Fruit fly (Drosophila melanogaster): Measurements from ENCODE around the gene Ubc6.

Gene Ubc6

dm6 chr3R:4984688-4985087 lies 32.2 kb upstream of the Ubc6 start:
- TF ChIP-seq h (optimal IDR thresholded peaks at IDR 0.05) (no peak), ttk (optimal IDR thresholded peaks at IDR 0.05) (no peak), Myc (optimal IDR thresholded peaks at IDR 0.05) (no peak), insv (optimal IDR thresholded peaks at IDR 0.05) (no peak), psq (optimal IDR thresholded peaks at IDR 0.05) (no peak), Sin3A (optimal IDR thresholded peaks at IDR 0.05) (no peak)

DNA sequence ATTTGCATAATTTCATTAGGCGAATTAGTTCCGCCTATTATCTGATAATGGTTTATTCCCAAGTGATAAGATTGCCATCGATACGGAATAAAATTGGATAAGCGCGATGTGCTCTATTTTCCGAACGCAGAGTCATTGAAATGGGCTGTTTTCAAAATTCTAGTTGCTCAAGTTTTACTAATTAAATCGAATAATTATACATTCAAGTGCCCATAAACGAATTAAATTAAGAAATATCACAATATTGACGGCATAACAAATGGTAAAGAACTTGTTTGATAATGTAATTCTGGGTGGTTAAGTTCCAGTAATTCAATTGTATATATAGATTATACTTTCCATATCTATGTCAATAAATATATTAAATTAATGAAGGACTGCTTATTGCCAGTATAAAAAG lies 31.6 kb upstream of the Ubc6 start, which contains the start of gene CG14662:
TSS of gene CG14662 (minus strand) at position 101 of the 400 bp plus-strand sequence.
- TF ChIP-seq Sin3A (optimal IDR thresholded peaks at IDR 0.05) (no peak), Myc (optimal IDR thresholded peaks at IDR 0.05) (no peak), ttk (optimal IDR thresholded peaks at IDR 0.05) (no peak), h (optimal IDR thresholded peaks at IDR 0.05) (no peak), psq (optimal IDR thresholded peaks at IDR 0.05) (no peak), insv (optimal IDR thresholded peaks at IDR 0.05) (no peak)

- TF ChIP-seq Myc (optimal IDR thresholded peaks at IDR 0.05) = no peak
- no peak for TF ChIP-seq psq (optimal IDR thresholded peaks at IDR 0.05)
- TF ChIP-seq ttk (optimal IDR thresholded peaks at IDR 0.05) = no peak
- no peak for TF ChIP-seq h (optimal IDR thresholded peaks at IDR 0.05)
- TF ChIP-seq insv (optimal IDR thresholded peaks at IDR 0.05) = no peak
- TF ChIP-seq Sin3A (optimal IDR thresholded peaks at IDR 0.05) = no peak
Measured at dm6 chr3R:4981076-4981593, 28.7 kb upstream of the Ubc6 start.

DNA sequence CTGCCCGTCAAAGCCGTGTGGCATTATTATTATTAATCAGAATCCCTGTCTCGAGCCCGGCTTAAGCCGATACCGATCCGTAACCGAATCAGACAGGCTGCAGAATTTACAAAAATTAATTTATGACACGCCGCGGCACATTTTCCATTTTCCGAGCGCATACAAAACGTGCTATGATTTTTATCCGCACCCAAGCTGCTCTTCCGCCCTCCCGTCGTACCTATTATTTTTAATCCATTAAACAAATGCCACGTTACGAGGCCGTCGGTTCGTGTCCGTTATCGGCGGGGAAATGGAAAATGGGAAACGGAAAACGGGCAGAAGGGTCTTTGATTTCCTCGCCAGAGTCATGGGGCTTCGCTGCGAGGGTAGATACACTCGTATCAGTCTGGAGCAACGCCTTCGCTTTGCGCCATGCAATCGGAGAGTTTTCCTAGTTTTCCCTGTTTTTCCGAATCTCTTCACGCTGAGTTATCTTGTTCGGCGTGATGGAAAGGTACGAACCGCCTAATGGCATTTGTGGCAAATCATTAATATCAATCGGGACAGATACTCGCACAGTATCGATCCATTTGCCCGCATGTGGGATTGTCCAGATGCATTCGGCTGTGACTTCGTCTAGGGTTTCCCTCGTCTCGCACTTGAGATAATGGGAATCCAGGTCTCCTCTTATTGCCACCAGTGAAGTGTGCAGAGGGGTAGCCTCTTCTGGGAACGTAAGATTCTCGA lies 27.8 kb upstream of the Ubc6 start:
- no peak for TF ChIP-seq Myc (optimal IDR thresholded peaks at IDR 0.05)
- TF ChIP-seq Sin3A (optimal IDR thresholded peaks at IDR 0.05) = no peak
- no peak for TF ChIP-seq h (optimal IDR thresholded peaks at IDR 0.05)
- TF ChIP-seq insv (optimal IDR thresholded peaks at IDR 0.05) = no peak
- no peak for TF ChIP-seq psq (optimal IDR thresholded peaks at IDR 0.05)
- no peak for TF ChIP-seq ttk (optimal IDR thresholded peaks at IDR 0.05)

DNA sequence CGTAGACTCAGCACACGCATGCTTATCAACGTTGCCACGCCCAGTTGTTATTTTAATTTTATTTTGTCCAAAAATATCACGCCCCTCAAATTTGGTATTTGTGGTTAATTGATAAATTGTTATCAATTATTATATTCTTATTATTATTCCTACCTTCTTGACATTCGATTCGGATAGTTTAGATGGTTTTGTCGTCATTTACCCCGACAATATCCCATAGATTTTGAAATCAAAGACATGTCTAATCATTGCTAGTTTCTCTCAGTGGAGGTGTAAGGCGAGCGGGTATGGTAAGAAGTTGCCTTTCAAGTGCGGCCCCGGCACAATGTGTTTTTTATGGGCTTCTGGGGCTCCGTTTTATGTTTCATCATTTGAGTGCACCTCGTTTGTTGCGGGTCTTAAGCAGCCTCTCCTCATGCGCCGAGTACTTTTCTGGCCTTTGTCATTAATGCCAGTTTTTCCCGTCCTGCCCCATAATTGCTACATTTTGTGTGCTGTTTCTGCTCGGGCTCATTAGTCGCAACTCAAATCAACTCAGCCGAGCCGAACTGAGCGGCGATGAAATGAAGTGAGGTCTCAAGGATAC lies 26.8 kb upstream of the Ubc6 start:
- no peak for TF ChIP-seq Myc (optimal IDR thresholded peaks at IDR 0.05)
- no peak for TF ChIP-seq insv (optimal IDR thresholded peaks at IDR 0.05)
- TF ChIP-seq psq (optimal IDR thresholded peaks at IDR 0.05) = no peak
- no peak for TF ChIP-seq Sin3A (optimal IDR thresholded peaks at IDR 0.05)
- no peak for TF ChIP-seq ttk (optimal IDR thresholded peaks at IDR 0.05)
- no peak for TF ChIP-seq h (optimal IDR thresholded peaks at IDR 0.05)

DNA sequence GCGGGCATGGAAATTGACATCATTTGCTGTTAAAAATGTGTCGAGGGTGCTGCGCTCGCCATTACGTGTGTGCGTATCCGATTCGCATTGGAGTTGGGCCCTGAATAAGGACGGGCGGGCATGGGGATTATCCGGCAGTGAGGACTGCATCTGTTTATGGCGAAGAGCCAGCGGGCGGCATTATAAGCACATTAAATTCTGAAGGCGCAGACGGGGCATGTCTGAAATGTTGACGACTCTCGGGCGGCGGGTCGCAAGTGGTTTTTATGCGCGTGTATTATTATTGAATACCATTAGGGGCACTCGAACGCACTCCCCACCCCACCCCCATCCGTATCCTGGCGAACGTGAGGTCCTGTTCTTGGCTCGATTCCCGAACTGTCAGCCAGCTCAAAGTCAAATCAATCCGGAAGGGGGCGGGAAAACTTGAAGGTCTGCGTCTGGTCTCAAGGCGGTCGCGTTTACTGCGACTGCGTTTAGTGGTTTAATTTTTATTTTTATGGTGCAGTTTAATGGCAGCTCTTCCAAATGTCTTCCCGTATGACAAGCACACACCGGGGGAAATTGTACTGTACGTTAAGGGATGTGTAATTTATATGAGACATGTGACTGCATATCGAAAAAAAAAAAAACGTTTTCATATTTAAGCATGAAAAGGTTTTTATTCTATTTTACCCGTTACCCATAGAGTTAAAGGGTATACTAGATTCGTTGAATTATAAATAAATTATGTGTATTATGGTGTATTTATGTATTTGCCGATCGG lies 26.0 kb upstream of the Ubc6 start:
- TF ChIP-seq Myc (optimal IDR thresholded peaks at IDR 0.05) = no peak
- TF ChIP-seq Sin3A (optimal IDR thresholded peaks at IDR 0.05) = no peak
- TF ChIP-seq insv (optimal IDR thresholded peaks at IDR 0.05) = no peak
- no peak for TF ChIP-seq psq (optimal IDR thresholded peaks at IDR 0.05)
- TF ChIP-seq ttk (optimal IDR thresholded peaks at IDR 0.05) = no peak
- TF ChIP-seq h (optimal IDR thresholded peaks at IDR 0.05) = no peak

DNA sequence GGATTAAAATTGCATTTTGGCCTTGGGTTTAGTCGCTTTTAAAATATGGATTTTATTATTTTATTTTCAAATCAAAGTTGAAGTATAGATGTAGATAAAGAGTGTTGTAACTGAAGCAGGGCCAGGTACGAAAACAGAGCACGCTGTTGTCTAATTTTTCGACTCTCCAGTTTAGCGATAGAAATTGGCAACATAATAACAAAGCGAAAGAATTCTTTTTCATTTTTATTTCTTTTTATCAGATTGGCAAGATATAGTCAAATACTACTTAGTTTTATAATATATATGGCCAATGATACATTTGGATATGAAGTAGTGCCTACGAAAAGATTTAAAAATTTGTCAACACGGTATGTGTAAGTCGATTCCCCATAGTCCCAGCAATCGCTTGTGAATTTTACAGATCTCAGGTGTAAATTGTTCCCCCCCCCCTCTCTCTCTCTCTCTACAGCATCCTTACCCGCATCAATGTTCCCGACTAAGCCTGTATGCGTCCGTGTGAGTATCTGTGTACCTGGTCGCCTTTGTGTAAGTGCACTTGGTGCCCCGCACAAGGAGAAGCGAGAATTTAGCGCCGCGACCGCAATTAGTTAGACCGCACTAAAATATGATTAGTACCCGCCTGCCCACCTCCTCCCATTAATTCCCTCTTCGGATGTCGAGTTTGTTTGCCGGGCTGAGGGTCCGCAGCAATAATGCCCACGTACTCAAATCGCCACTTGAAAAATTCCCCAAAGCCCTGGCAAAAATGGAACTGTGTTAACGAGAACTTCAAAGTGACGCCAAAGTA lies 23.6 kb upstream of the Ubc6 start:
- TF ChIP-seq h (optimal IDR thresholded peaks at IDR 0.05) (no peak), ttk (optimal IDR thresholded peaks at IDR 0.05) (no peak), insv (optimal IDR thresholded peaks at IDR 0.05) (no peak), Sin3A (optimal IDR thresholded peaks at IDR 0.05) (no peak), psq (optimal IDR thresholded peaks at IDR 0.05) (no peak), Myc (optimal IDR thresholded peaks at IDR 0.05) (no peak)

- no peak for TF ChIP-seq h (optimal IDR thresholded peaks at IDR 0.05)
- no peak for TF ChIP-seq Myc (optimal IDR thresholded peaks at IDR 0.05)
- TF ChIP-seq psq (optimal IDR thresholded peaks at IDR 0.05) = no peak
- no peak for TF ChIP-seq ttk (optimal IDR thresholded peaks at IDR 0.05)
- TF ChIP-seq insv (optimal IDR thresholded peaks at IDR 0.05) = no peak
- TF ChIP-seq Sin3A (optimal IDR thresholded peaks at IDR 0.05) = no peak
Measured at dm6 chr3R:4975315-4975777, 22.9 kb upstream of the Ubc6 start.

DNA sequence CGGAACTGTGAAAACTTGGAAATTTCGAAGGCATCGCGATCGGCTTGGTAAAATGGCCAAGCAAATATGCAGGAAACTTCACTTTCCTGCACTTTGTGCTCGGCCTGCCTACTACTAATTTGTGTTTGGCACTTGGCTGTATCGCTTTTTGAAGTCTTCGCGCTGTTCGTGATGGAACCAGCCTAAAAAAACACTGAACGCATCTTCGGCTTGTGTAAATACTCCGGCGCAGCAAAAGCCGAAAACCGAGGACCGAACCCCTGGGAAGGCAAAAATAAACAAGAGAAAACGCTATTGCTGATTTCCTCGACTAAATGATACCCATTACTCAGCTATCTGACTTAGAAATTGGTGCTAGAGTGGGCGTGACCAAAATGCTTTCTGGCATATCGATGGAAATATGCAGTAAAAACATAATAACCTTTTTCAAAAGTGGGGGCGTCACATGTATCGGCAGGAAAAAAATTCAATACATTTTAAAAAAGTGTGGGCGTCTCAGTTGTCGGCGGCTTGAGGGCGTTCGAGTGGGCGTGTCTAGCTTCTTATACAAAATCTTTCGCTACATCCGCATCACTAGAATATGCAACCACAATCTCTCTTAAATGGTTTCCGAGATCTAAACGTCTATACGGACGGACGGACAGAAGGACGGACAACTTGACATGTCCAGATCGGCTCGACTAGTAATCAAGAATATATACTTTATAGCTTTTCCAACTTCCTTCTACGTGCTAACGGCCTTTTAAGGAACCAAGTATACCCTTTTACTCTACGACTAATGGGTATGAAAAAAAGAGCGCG lies 22.2 kb upstream of the Ubc6 start:
- TF ChIP-seq ttk (optimal IDR thresholded peaks at IDR 0.05) = no peak
- no peak for TF ChIP-seq Sin3A (optimal IDR thresholded peaks at IDR 0.05)
- no peak for TF ChIP-seq Myc (optimal IDR thresholded peaks at IDR 0.05)
- TF ChIP-seq psq (optimal IDR thresholded peaks at IDR 0.05) = no peak
- no peak for TF ChIP-seq insv (optimal IDR thresholded peaks at IDR 0.05)
- no peak for TF ChIP-seq h (optimal IDR thresholded peaks at IDR 0.05)

DNA sequence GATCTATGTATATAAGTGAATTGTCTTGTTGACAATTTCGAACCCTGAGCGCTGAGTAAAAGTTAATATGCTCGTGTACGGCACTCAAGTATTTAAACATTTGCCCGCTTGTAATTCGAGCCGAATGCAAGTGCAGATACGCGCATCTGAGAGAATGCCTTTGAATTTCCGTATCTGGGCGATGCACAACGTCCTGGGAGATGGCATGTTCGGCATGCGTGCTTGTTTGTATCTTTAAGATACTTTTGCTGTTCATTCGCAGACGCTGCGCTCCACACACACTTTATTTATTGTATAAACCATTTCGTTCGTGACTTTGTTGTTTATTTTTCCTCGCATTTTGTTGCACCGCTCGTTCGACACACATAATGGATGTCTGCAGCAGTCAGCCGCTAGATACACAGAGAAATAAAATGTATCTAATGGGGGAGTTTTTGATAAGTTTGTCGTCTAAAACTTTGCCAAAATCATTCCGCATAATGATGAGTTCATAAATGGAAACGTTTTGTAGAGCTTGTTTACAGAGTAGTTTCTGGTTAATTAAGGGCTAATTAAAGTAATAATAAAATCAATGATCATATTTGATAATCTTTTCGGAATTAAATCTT lies 21.4 kb upstream of the Ubc6 start:
- no peak for TF ChIP-seq ttk (optimal IDR thresholded peaks at IDR 0.05)
- no peak for TF ChIP-seq Sin3A (optimal IDR thresholded peaks at IDR 0.05)
